Worm (Caenorhabditis elegans): Measurements from ENCODE around the gene pcf-11.
A peak's percentile ranks its signal among the peaks of the same experiment; 100 is the strongest.

pcf-11 gene

ce11 chrIII:5068675-5069233 lies 44.0 kb downstream of the pcf-11 start, which contains the start of the genes C45G9.11 and C45G9.2 (continued):
- TF ChIP-seq sup-37 (GFP tag; optimal IDR thresholded peaks at IDR 0.05) = peak; percentile 69
- peak; percentile 15 for TF ChIP-seq nhr-77 (tag; optimal IDR thresholded peaks at IDR 0.05)
- no peak for TF ChIP-seq ets-5 (GFP tag; IDR thresholded peaks at IDR 0.05)
- TF ChIP-seq nhr-20 (tag; optimal IDR thresholded peaks at IDR 0.05) = peak; percentile 85
- TF ChIP-seq dpl-1 (GFP tag; optimal IDR thresholded peaks at IDR 0.05) = peak; percentile 89 to 94 (median 93)
- peak; percentile 52 for TF ChIP-seq hlh-4 (tag; optimal IDR thresholded peaks at IDR 0.05)
- peak; percentile 79 to 94 for TF ChIP-seq efl-1 (optimal IDR thresholded peaks at IDR 0.05)
- peak; percentile 94 to 99 for TF ChIP-seq efl-1 (GFP tag; optimal IDR thresholded peaks at IDR 0.05 in 1 of 2)
- TF ChIP-seq egl-13 (tag; optimal IDR thresholded peaks at IDR 0.05) = peak; percentile 87
- TF ChIP-seq nhr-47 (tag; optimal IDR thresholded peaks at IDR 0.05) = peak; percentile 90

- TF ChIP-seq efl-1 (optimal IDR thresholded peaks at IDR 0.05) (no peak), efl-1 (GFP tag; optimal IDR thresholded peaks at IDR 0.05 in 1 of 2) (peak in 1 of 2 experiments; percentile 21), sox-4 (tag; optimal IDR thresholded peaks at IDR 0.05) (no peak), mdl-1 (tag; optimal IDR thresholded peaks at IDR 0.05) (no peak), lin-15B (tag; optimal IDR thresholded peaks at IDR 0.05) (no peak), rnt-1 (tag; optimal IDR thresholded peaks at IDR 0.05) (no peak)
Measured at ce11 chrIII:5071509-5071908, 46.8 kb downstream of the pcf-11 start, which contains the start of gene C45G9.12. C45G9.12 (minus strand) TSS chrIII:5071609.

ce11 chrIII:5074398-5074797 lies 49.7 kb downstream of the pcf-11 start, which contains the start of gene ttbk-6:
ttbk-6 (plus strand) TSS chrIII:5074698.
- no peak for TF ChIP-seq unc-98 (GFP tag; IDR thresholded peaks at IDR 0.05)
- TF ChIP-seq lin-39 (tag; optimal IDR thresholded peaks at IDR 0.05) = no peak
- no peak for TF ChIP-seq zip-4 (GFP tag; optimal IDR thresholded peaks at IDR 0.05)
- TF ChIP-seq elt-3 (tag; optimal IDR thresholded peaks at IDR 0.05) = no peak
- TF ChIP-seq sup-37 (GFP tag; optimal IDR thresholded peaks at IDR 0.05) = no peak
- TF ChIP-seq hpl-2 (GFP tag; optimal IDR thresholded peaks at IDR 0.05) = no peak
- TF ChIP-seq nhr-20 (tag; optimal IDR thresholded peaks at IDR 0.05) = no peak
- TF ChIP-seq Y116A8C.19 (tag; optimal IDR thresholded peaks at IDR 0.05; ENCODE audit: borderline replicate concordance) = no peak
- no peak for TF ChIP-seq zag-1 (tag; optimal IDR thresholded peaks at IDR 0.05)
- no peak for TF ChIP-seq unc-30 (tag; optimal IDR thresholded peaks at IDR 0.05)
- no peak for TF ChIP-seq ztf-4 (tag; optimal IDR thresholded peaks at IDR 0.05)
- TF ChIP-seq lir-3 (tag; optimal IDR thresholded peaks at IDR 0.05; ENCODE audit: poor library complexity) = no peak
- TF ChIP-seq tbx-2 (tag; optimal IDR thresholded peaks at IDR 0.05) = no peak
- no peak for TF ChIP-seq swsn-7 (tag; optimal IDR thresholded peaks at IDR 0.05)

- TF ChIP-seq isw-1 (GFP tag; IDR thresholded peaks at IDR 0.05) (no peak), nhr-12 (tag; optimal IDR thresholded peaks at IDR 0.05) (no peak), efl-1 (optimal IDR thresholded peaks at IDR 0.05) (peak; percentile 56 to 69), efl-1 (GFP tag; optimal IDR thresholded peaks at IDR 0.05 in 1 of 2) (peak in 1 of 2 experiments; percentile 27), ceh-82 (tag; optimal IDR thresholded peaks at IDR 0.05) (no peak), lin-15B (tag; optimal IDR thresholded peaks at IDR 0.05) (no peak), sptf-1 (tag; optimal IDR thresholded peaks at IDR 0.05) (no peak), fos-1 (tag; optimal IDR thresholded peaks at IDR 0.05) (no peak), vab-15 (tag; optimal IDR thresholded peaks at IDR 0.05) (no peak), ceh-63 (GFP tag; optimal IDR thresholded peaks at IDR 0.05) (no peak), dpl-1 (GFP tag; optimal IDR thresholded peaks at IDR 0.05) (peak in 1 of 3 experiments; percentile 48), pqm-1 (tag; optimal IDR thresholded peaks at IDR 0.05) (no peak), lin-35 (GFP tag; optimal IDR thresholded peaks at IDR 0.05) (peak in 1 of 2 experiments; percentile 2), rnt-1 (tag; optimal IDR thresholded peaks at IDR 0.05) (no peak), mep-1 (tag; optimal IDR thresholded peaks at IDR 0.05) (no peak)
Measured at ce11 chrIII:5076569-5076968, 51.9 kb downstream of the pcf-11 start.

Measured in whole organism, L1 larva.